Fruit fly (Drosophila melanogaster) S2 (cell line): Measurements from ENCODE around the gene mira.

Source experiments
- CG8478 ChIP-seq: fragments of >200 bp; optimal IDR thresholded peaks from 2 replicates; lab custom pipeline; 2018
- CTCF ChIP-seq, 2 experiments: fragments of >200 bp; optimal IDR thresholded peaks; 2 replicates each; lab custom pipeline; 2018

- TF ChIP-seq CG8478 (lab: Kevin White, UChicago), result no peak
- no peak for TF ChIP-seq CTCF (optimal IDR thresholded peaks at IDR 0.05; lab: Kevin White, UChicago)
Measured at dm6 chr3R:19935777-19936125, 831 bp upstream of the mira start.
